Worm (Caenorhabditis elegans): ENCODE data around the gene tbc-10.

DNA sequence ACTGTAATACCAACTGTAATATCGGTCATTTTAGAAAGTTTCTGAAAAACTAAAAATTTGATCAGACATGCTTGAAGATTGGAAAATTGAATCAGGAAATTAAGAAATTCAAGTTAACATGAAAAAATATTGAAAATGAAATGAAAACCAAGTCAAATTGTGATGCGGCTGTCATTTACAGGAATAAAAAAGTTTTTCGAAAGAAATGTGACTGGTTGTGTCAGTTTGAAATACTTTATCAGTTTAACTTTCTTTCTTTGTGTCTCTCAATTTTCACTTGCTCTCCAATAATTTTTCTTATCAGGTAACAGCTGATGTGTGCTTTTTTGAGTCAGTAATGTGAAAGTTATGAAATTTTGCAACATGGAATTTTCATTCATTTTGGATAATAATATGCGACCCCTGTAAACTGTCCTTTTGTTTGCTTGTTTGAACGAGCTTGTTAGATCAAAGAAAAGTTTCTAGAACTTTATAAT, 36.8 kb upstream of the tbc-10 start, which contains the start of gene fbxa-60:
- TF ChIP-seq snpc-4 (tag; optimal IDR thresholded peaks at IDR 0.05) (no peak), R02D3.7 (tag; optimal IDR thresholded peaks at IDR 0.05) (no peak), aly-2 (tag; optimal IDR thresholded peaks at IDR 0.05) (no peak), blmp-1 (tag; optimal IDR thresholded peaks at IDR 0.05; ENCODE audit: insufficient read depth) (no peak), crh-2 (tag; optimal IDR thresholded peaks at IDR 0.05) (no peak), dmd-4 (tag; optimal IDR thresholded peaks at IDR 0.05) (no peak), ceh-16 (tag; optimal IDR thresholded peaks at IDR 0.05) (no peak), ama-1 (optimal IDR thresholded peaks at IDR 0.05) (no peak), nhr-237 (tag; optimal IDR thresholded peaks at IDR 0.05) (no peak), nhr-25 (tag; optimal IDR thresholded peaks at IDR 0.05) (no peak), nhr-10 (tag; optimal IDR thresholded peaks at IDR 0.05) (no peak), elt-3 (tag; optimal IDR thresholded peaks at IDR 0.05) (no peak), nhr-77 (tag; optimal IDR thresholded peaks at IDR 0.05) (no peak)
